Fruit fly (Drosophila melanogaster): ENCODE data around the gene CG16710.

- TF ChIP-seq Hr4 (GFP tag; optimal IDR thresholded peaks at IDR 0.05) = no peak
- TF ChIP-seq fd85E (GFP tag; optimal IDR thresholded peaks at IDR 0.05) = no peak
- peak; percentile 90 for TF ChIP-seq svp (GFP tag)
- no peak for TF ChIP-seq dac (GFP tag; optimal IDR thresholded peaks at IDR 0.05)
- no peak for TF ChIP-seq CG6163 (GFP tag; IDR thresholded peaks at IDR 0.05)
- no peak for TF ChIP-seq CG10631 (GFP tag; optimal IDR thresholded peaks at IDR 0.05)
- TF ChIP-seq vri (GFP tag; optimal IDR thresholded peaks at IDR 0.05) = no peak
Measured at dm6 chr3R:23685955-23686354, 3.7 kb downstream of the CG16710 start, which contains the start of gene SPE.
